Worm (Caenorhabditis elegans): Measurements from ENCODE around the gene pat-3.

The pat-3 gene

ce11 chrIII:3916624-3917023 is 2.7 kb upstream of the pat-3 start, which contains the start of gene ccdc-47 (continued):
- no peak for TF ChIP-seq tlf-1 (GFP tag; optimal IDR thresholded peaks at IDR 0.05)
- TF ChIP-seq let-607 (tag; optimal IDR thresholded peaks at IDR 0.05) = no peak
- no peak for TF ChIP-seq F22D6.2 (tag; optimal IDR thresholded peaks at IDR 0.05)
- TF ChIP-seq egrh-3 (GFP tag; IDR thresholded peaks at IDR 0.05) = no peak
- TF ChIP-seq sptf-2 (GFP tag; optimal IDR thresholded peaks at IDR 0.05) = no peak
- TF ChIP-seq ceh-79 (tag; optimal IDR thresholded peaks at IDR 0.05) = no peak
- TF ChIP-seq F10E7.11 (tag; optimal IDR thresholded peaks at IDR 0.05) = no peak
- no peak for TF ChIP-seq bed-2 (GFP tag; IDR thresholded peaks at IDR 0.05)
- no peak for TF ChIP-seq lsy-27 (tag; optimal IDR thresholded peaks at IDR 0.05; ENCODE audit: borderline replicate concordance, insufficient read depth)
- 0 out of 2 replicates have a peak, but pooled peaks have one; percentile 32 for TF ChIP-seq ceh-100 (GFP tag; IDR thresholded peaks at IDR 0.05)
- TF ChIP-seq mel-28 (tag; optimal IDR thresholded peaks at IDR 0.05; ENCODE audit: borderline replicate concordance) = no peak
- TF ChIP-seq rec-8 (tag; optimal IDR thresholded peaks at IDR 0.05) = no peak
- no peak for TF ChIP-seq attf-3 (GFP tag; conservative IDR thresholded peaks at IDR 0.05)
- TF ChIP-seq rpc-1 (optimal IDR thresholded peaks at IDR 0.05) = peak; percentile 42
- no peak for TF ChIP-seq rpc-1 (tag; optimal IDR thresholded peaks at IDR 0.05)
- no peak for TF ChIP-seq ceh-40 (GFP tag; IDR thresholded peaks at IDR 0.05)
- TF ChIP-seq Y95B8A.8 (GFP tag; IDR thresholded peaks at IDR 0.05) = no peak
- TF ChIP-seq nfya-1 (tag; optimal IDR thresholded peaks at IDR 0.05; ENCODE audit: borderline replicate concordance, insufficient read depth) = no peak
- TF ChIP-seq mxl-1 (tag; optimal IDR thresholded peaks at IDR 0.05) = no peak
- TF ChIP-seq tbx-9 (tag; optimal IDR thresholded peaks at IDR 0.05; ENCODE audit: borderline replicate concordance) = no peak
- TF ChIP-seq ceh-27 (GFP tag; optimal IDR thresholded peaks at IDR 0.05) = peak; percentile 37
- TF ChIP-seq snpc-3.4 (tag; optimal IDR thresholded peaks at IDR 0.05) = peak; percentile 60
- peak; percentile 48; the same call in 1 of the 2 replicates for TF ChIP-seq madf-8 (GFP tag; conservative IDR thresholded peaks at IDR 0.05)
- no peak for TF ChIP-seq aptf-3 (GFP tag; IDR thresholded peaks at IDR 0.05)
- TF ChIP-seq lag-1 (GFP tag; IDR thresholded peaks at IDR 0.05) = no peak
- TF ChIP-seq him-1 (tag; optimal IDR thresholded peaks at IDR 0.05) = no peak
- TF ChIP-seq F49E8.2 (tag; optimal IDR thresholded peaks at IDR 0.05; ENCODE audit: insufficient read depth) = peak; percentile 1
- TF ChIP-seq sea-2 (GFP tag; IDR thresholded peaks at IDR 0.05) = no peak

- TF ChIP-seq hmg-1.2 (GFP tag; IDR thresholded peaks at IDR 0.05) (peak; percentile 63; the same call in 1 of the 2 replicates), Y79H2A.3 (GFP tag; conservative IDR thresholded peaks at IDR 0.05) (no peak), nfyb-1 (GFP tag; IDR thresholded peaks at IDR 0.05) (0 out of 2 replicates have a peak, but pooled peaks have one; percentile 31)
Observed at ce11 chrIII:3915705-3916104, 1.8 kb upstream of the pat-3 start.

DNA sequence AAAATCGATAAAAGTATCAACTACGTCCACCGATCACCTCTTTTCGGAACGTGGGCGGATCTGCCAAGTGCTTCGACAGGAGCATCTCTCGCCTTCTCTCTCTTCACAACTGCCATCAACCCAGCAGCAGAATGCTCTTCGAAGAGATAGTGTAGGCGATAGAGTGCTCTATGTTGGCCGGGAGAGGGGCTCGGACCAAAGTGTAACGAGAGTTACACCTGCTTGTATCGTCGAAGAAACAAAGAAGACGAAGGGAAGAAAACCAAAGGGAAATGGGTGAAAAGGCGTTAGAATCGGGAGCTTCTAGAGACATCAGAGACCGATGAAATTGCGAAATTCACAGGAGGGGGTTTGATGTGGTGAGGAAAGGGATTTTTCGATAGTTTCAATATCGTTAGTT is 887 bp upstream of the pat-3 start:
- TF ChIP-seq cebp-1 (GFP tag; IDR thresholded peaks at IDR 0.05) = no peak
- peak; percentile 88 for TF ChIP-seq cebp-1 (tag; optimal IDR thresholded peaks at IDR 0.05)
- TF ChIP-seq ama-1 (optimal IDR thresholded peaks at IDR 0.05) = no peak
- TF ChIP-seq ama-1 (GFP tag; optimal IDR thresholded peaks at IDR 0.05) = no peak
- 0 out of 2 replicates have a peak, but pooled peaks have one; percentile 42 for TF ChIP-seq zfh-2 (GFP tag; conservative IDR thresholded peaks at IDR 0.05)
- TF ChIP-seq ets-4 (GFP tag; optimal IDR thresholded peaks at IDR 0.05) = no peak

Data from whole organism, young adult.